Fruit fly (Drosophila melanogaster): ENCODE data around the gene Cks85A.

dm6 chr3R:8718356-8718755 lies at the start of gene Cks85A:
- TF ChIP-seq sv (GFP tag; optimal IDR thresholded peaks at IDR 0.05) = no peak
- no peak for TF ChIP-seq fru (GFP tag; optimal IDR thresholded peaks at IDR 0.05)
- no peak for TF ChIP-seq OdsH (GFP tag; optimal IDR thresholded peaks at IDR 0.05)
- no peak for TF ChIP-seq br (GFP tag; optimal IDR thresholded peaks at IDR 0.05)
- TF ChIP-seq CG9705 (GFP tag; optimal IDR thresholded peaks at IDR 0.05) = no peak
- TF ChIP-seq Jra (GFP tag; optimal IDR thresholded peaks at IDR 0.05) = no peak
